Fruit fly (Drosophila melanogaster) ovary, adult (tissue): ENCODE measurements around the gene Ppm1.

Source experiments
- CG17801 ChIP-seq: fragments of 200-800 bp; optimal IDR thresholded peaks from 2 replicates; lab custom pipeline; 2019; ENCODE audit warnings: missing biosample characterization, mild to moderate bottlenecking, missing genetic modification characterization, moderate library complexity; ENCODE audit not compliant: partially characterized antibody

The Ppm1 gene

DNA sequence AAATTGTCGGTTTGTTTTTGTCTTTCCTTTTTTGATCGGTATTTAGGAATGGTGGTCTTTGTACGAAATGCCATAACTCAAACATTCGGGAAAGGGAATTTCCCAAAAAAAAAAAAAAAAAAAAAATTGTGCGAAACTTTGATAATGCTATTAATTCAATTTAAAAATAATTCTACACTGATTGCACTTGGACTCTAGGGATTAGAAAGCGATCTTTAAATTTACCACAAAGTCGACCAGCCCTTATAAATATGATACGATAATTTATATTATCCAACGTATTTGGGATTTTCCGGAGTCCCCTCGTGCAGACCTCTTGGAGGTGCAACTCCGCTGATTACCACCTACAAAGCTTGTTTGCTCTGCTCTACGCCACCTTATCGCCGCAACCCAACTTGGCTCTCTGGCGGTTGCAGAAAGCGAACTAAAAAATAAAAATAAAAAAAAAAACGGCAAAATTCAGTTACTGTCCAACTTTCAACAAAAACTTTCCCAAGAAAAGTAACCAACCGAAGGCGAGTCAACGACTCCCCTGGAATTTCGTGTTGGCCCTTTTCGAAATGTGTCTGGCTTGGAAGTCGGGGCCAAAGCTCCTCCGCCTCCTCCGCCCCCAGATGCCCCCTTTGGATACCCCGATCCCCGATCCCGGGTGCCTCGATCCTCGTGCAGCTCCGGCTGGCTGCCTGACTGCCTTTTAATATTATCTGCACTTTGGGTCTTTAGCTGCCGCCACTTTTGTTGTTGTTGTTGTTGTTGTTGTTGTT, 26.6 kb downstream of the Ppm1 start:
- TF ChIP-seq CG17801, result no peak

DNA sequence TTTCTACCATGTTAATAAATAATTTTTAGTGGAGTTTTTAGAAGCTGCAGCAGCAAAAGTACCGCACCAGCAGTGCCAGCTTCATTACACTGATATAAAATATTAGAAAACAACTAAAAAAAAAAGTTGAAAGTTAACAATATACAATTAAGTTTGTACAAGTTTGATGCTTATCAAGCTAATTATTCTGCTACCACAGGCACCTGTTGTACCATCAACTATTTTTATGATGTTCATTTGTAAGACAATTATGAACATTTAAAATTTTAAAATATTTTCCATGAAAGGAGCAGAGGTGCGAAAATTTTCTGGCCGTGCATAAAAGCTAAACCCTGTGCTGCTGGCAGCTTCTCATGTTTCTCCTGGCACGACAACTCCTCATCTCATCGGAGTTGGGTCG, 27.2 kb downstream of the Ppm1 start:
- no peak for TF ChIP-seq CG17801

dm6 chr3L:609163-609562, 28.0 kb downstream of the Ppm1 start:
- no peak for TF ChIP-seq CG17801

- TF ChIP-seq CG17801, result no peak
Observed at dm6 chr3L:610765-611164, 29.6 kb downstream of the Ppm1 start.

DNA sequence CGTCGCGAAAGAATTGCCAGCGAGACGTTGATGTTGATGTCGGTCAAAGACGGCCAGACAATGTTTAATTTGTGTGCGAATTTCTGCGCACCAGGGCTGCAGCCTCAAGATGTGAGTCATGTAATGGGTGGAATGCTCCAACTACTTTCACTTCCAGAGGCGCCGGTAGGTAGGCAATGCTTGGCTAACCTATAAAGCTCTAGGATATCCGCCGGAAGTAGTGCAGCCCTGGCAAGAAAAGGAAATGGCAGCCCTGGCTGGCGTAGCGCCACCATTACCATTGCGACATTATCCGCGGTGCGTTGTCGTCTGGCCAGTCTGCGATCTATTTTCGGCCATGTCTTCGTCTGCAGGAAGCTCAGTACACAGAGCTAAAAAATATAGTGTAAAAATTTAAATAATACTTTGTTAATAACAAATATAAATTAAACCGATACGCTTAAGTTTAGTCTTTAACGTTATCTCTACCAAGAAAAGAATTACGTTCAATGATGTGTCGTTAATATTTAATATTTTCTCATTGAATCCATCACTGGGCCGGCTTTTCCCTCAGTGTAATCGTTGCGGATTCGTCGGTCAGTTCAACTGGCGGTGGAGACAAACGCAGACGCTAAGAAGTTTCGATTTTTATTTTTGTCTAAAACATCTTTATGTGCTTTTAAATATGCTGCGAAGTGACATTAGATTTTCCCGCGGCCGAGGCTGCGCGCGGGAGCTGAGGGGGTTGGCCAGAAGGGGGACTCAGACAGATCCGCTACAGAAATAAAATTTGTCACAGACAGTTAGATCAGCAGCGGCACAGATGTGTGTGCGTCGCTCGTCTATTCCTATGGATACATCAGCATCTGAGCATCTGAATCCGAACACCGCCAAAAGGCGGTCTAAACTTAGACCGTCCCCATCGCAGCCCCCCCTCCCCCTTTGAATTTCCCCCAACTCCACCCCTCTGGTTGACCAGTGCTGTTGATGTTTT, 30.8 kb downstream of the Ppm1 start:
- no peak for TF ChIP-seq CG17801

DNA sequence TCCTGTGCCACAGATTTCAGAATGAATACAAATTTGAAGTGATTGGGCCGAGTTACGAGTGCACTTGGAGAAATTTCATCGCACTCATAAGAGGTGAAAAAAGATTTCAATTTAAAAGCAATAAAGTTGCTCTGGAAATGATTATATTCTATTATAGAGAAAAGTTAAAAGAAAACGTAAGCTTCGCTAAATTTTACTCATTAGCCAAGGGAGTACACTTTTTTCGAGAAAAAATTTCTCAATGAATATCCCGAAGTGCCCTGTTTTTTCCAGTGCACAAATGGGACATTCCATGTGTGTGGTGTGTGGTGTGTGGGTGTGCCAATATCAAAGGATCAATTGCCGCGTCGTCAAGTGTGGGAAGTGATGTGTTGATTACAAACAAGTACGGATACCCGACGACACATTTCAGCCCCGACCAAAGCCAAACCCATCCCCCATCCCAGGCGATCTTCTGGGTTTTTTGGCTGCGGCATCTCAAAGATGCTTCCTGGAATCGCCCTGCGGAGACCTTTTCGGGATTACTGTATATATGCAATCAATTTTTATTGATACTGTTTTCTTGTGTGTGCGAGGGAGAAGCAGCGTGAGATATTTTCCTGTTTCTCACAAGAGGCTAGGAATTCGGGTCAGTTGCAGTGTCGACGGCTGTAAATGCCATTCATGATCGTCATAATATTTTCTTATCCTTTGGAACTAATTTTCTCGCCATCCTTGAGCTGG, 32.6 kb downstream of the Ppm1 start:
- TF ChIP-seq CG17801, result no peak

dm6 chr3L:614751-615424, 33.8 kb downstream of the Ppm1 start:
- TF ChIP-seq CG17801, result no peak

DNA sequence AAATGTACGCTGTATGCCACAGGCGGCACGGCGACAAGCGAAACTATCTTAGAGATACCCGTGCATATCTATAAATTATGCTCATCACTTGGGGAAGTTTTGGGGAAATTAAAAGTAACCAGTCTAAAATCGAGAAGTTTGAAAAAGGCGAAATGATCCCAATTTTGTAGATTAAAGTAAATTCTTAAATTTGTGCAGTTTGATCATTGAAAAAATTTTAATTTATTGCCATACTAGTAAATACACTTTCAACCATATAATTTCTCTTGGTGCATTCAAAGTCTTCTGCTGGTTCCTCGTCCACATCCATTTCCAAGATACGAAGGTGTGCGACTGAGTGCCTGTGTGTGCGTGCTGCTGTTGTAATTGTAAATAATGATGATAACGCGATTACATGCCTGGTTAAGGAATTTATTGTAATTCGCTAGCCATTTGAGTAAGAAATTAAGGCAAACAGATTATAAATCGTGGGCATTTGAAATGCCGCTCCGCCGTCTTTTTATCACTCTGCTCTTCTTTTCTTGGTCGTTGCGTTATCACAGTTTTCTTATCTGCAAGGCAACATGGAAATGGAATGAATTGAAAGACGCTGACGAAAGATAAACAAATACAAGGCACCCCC, 34.4 kb downstream of the Ppm1 start:
- TF ChIP-seq CG17801, result no peak

- TF ChIP-seq CG17801, result no peak
Observed at dm6 chr3L:616099-616481, 35.0 kb downstream of the Ppm1 start.

- TF ChIP-seq CG17801, result peak; percentile 12
Observed at dm6 chr3L:616482-617148, 35.5 kb downstream of the Ppm1 start.

DNA sequence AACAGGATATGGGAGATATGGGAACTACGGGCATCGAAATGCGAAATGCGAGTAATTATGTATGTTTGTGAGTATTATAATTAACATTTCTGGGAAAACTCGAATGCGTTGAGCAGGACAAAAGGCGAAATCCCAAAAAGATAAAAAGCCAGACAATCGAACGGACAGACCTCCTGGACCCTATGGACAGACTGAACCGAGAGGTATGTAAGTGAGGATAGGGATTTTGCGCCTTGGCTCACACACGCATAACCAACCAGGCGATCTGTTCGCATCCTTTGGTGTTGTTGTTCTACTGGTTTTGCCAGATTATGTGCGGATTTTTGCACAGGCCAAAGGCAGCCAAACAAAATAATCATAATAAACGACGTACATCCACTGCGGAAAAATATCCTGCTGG, 36.8 kb downstream of the Ppm1 start:
- TF ChIP-seq CG17801, result no peak

DNA sequence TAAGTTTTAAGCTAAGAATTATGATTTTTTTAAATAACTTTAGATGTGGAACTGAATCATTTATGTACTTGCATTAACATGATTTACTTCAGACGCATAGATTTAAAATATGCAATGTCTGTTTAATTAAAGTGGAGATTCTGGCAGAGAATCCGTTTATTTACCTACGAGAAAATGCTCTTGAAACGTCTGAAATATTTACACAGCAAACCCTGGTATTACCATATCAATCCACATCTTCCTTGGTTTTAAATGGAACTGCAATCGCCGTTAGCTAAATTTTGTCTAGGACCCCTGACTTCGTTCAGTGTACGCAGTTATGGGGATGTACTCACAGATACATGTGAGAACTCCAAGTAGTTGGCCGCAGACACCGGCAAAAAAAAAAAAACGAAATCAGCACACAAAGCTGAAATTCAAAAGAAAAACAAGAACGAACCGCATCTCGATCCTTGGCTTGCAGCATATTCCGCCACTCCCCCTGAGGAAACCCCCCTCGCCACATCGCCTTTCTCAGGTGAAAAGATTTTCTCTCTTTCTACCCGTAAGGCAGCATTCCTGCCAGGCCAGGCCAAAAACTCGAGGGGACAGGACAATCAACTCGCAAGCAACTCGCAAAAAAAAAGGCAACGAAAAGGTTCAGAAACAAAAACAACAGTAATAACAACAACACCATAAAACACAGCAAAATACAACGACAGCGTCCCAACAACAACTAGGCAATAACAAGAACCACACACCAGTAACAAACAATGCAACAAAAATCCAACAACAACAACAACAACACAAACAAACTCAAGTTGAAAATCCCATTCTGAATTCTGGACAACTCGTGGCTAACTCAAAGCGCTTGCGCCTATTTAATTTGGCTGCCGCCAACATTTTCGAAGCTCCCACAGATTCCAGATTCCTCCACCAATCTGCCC, 37.5 kb downstream of the Ppm1 start:
- no peak for TF ChIP-seq CG17801

- no peak for TF ChIP-seq CG17801
Observed at dm6 chr3L:619427-620308, 38.5 kb downstream of the Ppm1 start.
